Fruit fly (Drosophila melanogaster) whole organism, larva: ENCODE measurements around the gene CG6321.

Experiments used
- noc ChIP-seq: fragments of 200-800 bp; sonication (Bioruptor generic); optimal IDR thresholded peaks from 3 replicates; lab custom pipeline; 2019; ENCODE audit warnings: missing biosample characterization, mild to moderate bottlenecking, missing genetic modification characterization, moderate library complexity

Gene CG6321

dm6 chr3L:11061200-11061599 is at the start of gene CG6321, which contains the start of gene Blos2:
CG6321 (minus strand) TSS chr3L:11061224.
Blos2 (plus strand) TSS chr3L:11061571.
- TF ChIP-seq noc: peak; percentile 83

- no peak for TF ChIP-seq noc
Observed at dm6 chr3L:11109454-11109853, 48.4 kb upstream of the CG6321 start, which contains the start of the genes CG34012 and emei. CG34012 (minus strand) TSS chr3L:11109505. emei (plus strand) TSS chr3L:11109690.

- no peak for TF ChIP-seq noc
Observed at dm6 chr3L:11107935-11108334, 46.9 kb upstream of the CG6321 start, which contains the start of gene CG12522. CG12522 (plus strand) TSS chr3L:11108235.

dm6 chr3L:11107432-11107831 is 46.4 kb upstream of the CG6321 start, which contains the start of gene CG32073:
CG32073 (minus strand) TSS chr3L:11107582.
- TF ChIP-seq noc: no peak

dm6 chr3L:11103773-11104172 is 42.7 kb upstream of the CG6321 start, which contains the start of gene CG32071:
CG32071 (minus strand) TSS chr3L:11103873.
- TF ChIP-seq noc: no peak

dm6 chr3L:11102930-11103329 is 41.9 kb upstream of the CG6321 start, which contains the start of gene Elo68alpha:
Elo68alpha (minus strand) TSS chr3L:11103030.
- no peak for TF ChIP-seq noc

- TF ChIP-seq noc: no peak
Observed at dm6 chr3L:11101598-11101997, 40.6 kb upstream of the CG6321 start, which contains the start of gene Elo68beta. Elo68beta (minus strand) TSS chr3L:11101698.

- TF ChIP-seq noc: peak; percentile 94
Observed at dm6 chr3L:11097982-11098663, 37.1 kb upstream of the CG6321 start, which contains the start of the genes Irbp18 and APP-BP1. Irbp18 (minus strand) TSS chr3L:11098186. APP-BP1 (plus strand) TSS chr3L:11098412.

- no peak for TF ChIP-seq noc
Observed at dm6 chr3L:11096195-11096908, 35.3 kb upstream of the CG6321 start, which contains the start of the genes CG46439, Iyd and CG33947. CG46439 (minus strand) TSS chr3L:11096245. Iyd (minus strand) TSS chr3L:11096245. CG33947 (plus strand) TSS chr3L:11096496.

dm6 chr3L:11094279-11094678 is 33.3 kb upstream of the CG6321 start:
- TF ChIP-seq noc: no peak

- peak; percentile 18 for TF ChIP-seq noc
Observed at dm6 chr3L:11093046-11093520, 32.1 kb upstream of the CG6321 start, which contains the start of gene JIL-1. JIL-1 (minus strand) TSS chr3L:11093193.

- no peak for TF ChIP-seq noc
Observed at dm6 chr3L:11092610-11092961, 31.6 kb upstream of the CG6321 start.

- peak; percentile 1 for TF ChIP-seq noc
Observed at dm6 chr3L:11091943-11092609, 31.1 kb upstream of the CG6321 start.

- peak; percentile 81 for TF ChIP-seq noc
Observed at dm6 chr3L:11089805-11090440, 28.9 kb upstream of the CG6321 start.

dm6 chr3L:11085810-11086209 is 24.8 kb upstream of the CG6321 start:
- no peak for TF ChIP-seq noc
